Worm (Caenorhabditis elegans): ENCODE results near the gene C26E1.1.

The C26E1.1 gene

ce11 chrV:13309806-13310205, 12.5 kb downstream of the C26E1.1 start:
- TF ChIP-seq fkh-2 (tag; optimal IDR thresholded peaks at IDR 0.05) (no peak), hmg-11 (tag; optimal IDR thresholded peaks at IDR 0.05) (no peak), zag-1 (tag; optimal IDR thresholded peaks at IDR 0.05) (no peak), unc-39 (tag; optimal IDR thresholded peaks at IDR 0.05) (no peak), ama-1 (optimal IDR thresholded peaks at IDR 0.05) (no peak), nhr-43 (tag; optimal IDR thresholded peaks at IDR 0.05; ENCODE audit: poor library complexity, severe bottlenecking) (no peak), mml-1 (tag; optimal IDR thresholded peaks at IDR 0.05) (no peak), mdl-1 (tag; optimal IDR thresholded peaks at IDR 0.05) (no peak), elt-3 (tag; optimal IDR thresholded peaks at IDR 0.05) (no peak), nfya-1 (tag; optimal IDR thresholded peaks at IDR 0.05; ENCODE audit: insufficient read depth) (no peak), pha-4 (tag; optimal IDR thresholded peaks at IDR 0.05) (no peak), nhr-67 (tag; optimal IDR thresholded peaks at IDR 0.05) (no peak), ceh-16 (tag; optimal IDR thresholded peaks at IDR 0.05) (no peak), egl-5 (tag; optimal IDR thresholded peaks at IDR 0.05) (no peak), ceh-82 (tag; optimal IDR thresholded peaks at IDR 0.05) (no peak), ceh-9 (tag; optimal IDR thresholded peaks at IDR 0.05) (no peak), nhr-12 (tag; optimal IDR thresholded peaks at IDR 0.05) (no peak), nhr-237 (tag; optimal IDR thresholded peaks at IDR 0.05) (no peak)

DNA sequence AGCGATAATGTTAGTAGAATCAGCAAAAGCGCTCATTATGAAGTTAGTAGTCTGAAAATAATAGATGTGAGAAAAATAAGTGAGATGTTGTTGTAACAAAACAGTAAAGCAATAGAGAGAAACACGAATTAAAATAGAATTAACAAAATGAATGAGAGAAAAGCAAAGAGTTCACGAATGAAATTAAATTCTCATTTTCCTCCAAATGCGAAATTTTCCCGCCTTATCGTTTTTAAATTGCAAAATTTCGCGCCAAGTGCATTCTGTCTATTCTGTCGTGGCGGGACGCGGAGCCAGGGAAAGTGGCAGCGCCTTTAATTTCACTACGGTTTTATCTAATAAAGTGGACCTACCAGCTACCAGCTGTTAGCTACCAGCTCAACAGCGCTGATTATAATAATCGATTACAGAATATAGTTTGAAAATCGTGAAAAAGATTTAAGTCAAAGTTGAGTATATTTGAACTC, 14.9 kb downstream of the C26E1.1 start, which contains the start of gene nasp-2:
TSS of gene nasp-2 (minus strand) at position 51 of the 467 bp plus-strand sequence.
- TF ChIP-seq lin-15B (tag; optimal IDR thresholded peaks at IDR 0.05) (peak; percentile 44), nhr-43 (tag; optimal IDR thresholded peaks at IDR 0.05; ENCODE audit: poor library complexity, severe bottlenecking) (peak; percentile 3), elt-2 (tag; optimal IDR thresholded peaks at IDR 0.05) (peak; percentile 20), fkh-10 (GFP tag; optimal IDR thresholded peaks at IDR 0.05) (no peak), nhr-76 (tag; optimal IDR thresholded peaks at IDR 0.05) (no peak), pha-4 (tag; optimal IDR thresholded peaks at IDR 0.05) (peak; percentile 37)

- TF ChIP-seq pqm-1 (tag; optimal IDR thresholded peaks at IDR 0.05) (peak; percentile 19), nhr-43 (tag; optimal IDR thresholded peaks at IDR 0.05; ENCODE audit: poor library complexity, severe bottlenecking) (peak; percentile 94), nfya-1 (tag; optimal IDR thresholded peaks at IDR 0.05; ENCODE audit: insufficient read depth) (peak; percentile 78), eor-1 (tag; optimal IDR thresholded peaks at IDR 0.05) (no peak), nhr-25 (tag; optimal IDR thresholded peaks at IDR 0.05) (peak; percentile 63), elt-3 (tag; optimal IDR thresholded peaks at IDR 0.05) (no peak), ztf-4 (tag; optimal IDR thresholded peaks at IDR 0.05) (no peak), nhr-23 (tag; optimal IDR thresholded peaks at IDR 0.05) (peak; percentile 90), skn-1 (tag; optimal IDR thresholded peaks at IDR 0.05) (peak; percentile 2), nhr-28 (tag; optimal IDR thresholded peaks at IDR 0.05) (no peak), ZK546.5 (tag; optimal IDR thresholded peaks at IDR 0.05) (no peak), ceh-16 (tag; optimal IDR thresholded peaks at IDR 0.05) (no peak), pha-4 (tag; optimal IDR thresholded peaks at IDR 0.05) (peak; percentile 83), elt-1 (tag; optimal IDR thresholded peaks at IDR 0.05) (peak; percentile 42), nhr-77 (tag; optimal IDR thresholded peaks at IDR 0.05) (no peak), lin-39 (tag; optimal IDR thresholded peaks at IDR 0.05) (peak; percentile 75), egl-5 (tag; optimal IDR thresholded peaks at IDR 0.05) (peak; percentile 68), elt-2 (tag; optimal IDR thresholded peaks at IDR 0.05) (peak; percentile 14), tbx-2 (tag; optimal IDR thresholded peaks at IDR 0.05) (peak; percentile 4), lsy-12 (tag; optimal IDR thresholded peaks at IDR 0.05) (peak; percentile 82), ceh-82 (tag; optimal IDR thresholded peaks at IDR 0.05) (peak; percentile 29), lin-15B (tag; optimal IDR thresholded peaks at IDR 0.05) (peak; percentile 94), hmg-11 (tag; optimal IDR thresholded peaks at IDR 0.05) (peak; percentile 28), jun-1 (tag; optimal IDR thresholded peaks at IDR 0.05) (peak; percentile 52), R02D3.7 (tag; optimal IDR thresholded peaks at IDR 0.05) (peak; percentile 35), fkh-10 (GFP tag; optimal IDR thresholded peaks at IDR 0.05) (no peak), ceh-28 (tag; optimal IDR thresholded peaks at IDR 0.05) (peak; percentile 53)
Observed at ce11 chrV:13313045-13313623, 15.8 kb downstream of the C26E1.1 start, which contains the start of gene C50B6.3. Gene C50B6.3 (plus strand): TSS chrV:13313573.

Data from whole organism, L3 larva.